Worm (Caenorhabditis elegans) whole organism, L3 larva: ENCODE measurements around the gene eef-1B.2.

ENCODE experiments used
- ZK546.5 ChIP-seq: sonication (generic microtip); optimal IDR thresholded peaks from 2 replicates; lab custom pipeline; 2017; ENCODE audit warnings: missing biosample characterization, missing genetic modification characterization
- aly-2 ChIP-seq: fragments of 150-350 bp; optimal IDR thresholded peaks from 2 replicates; lab custom pipeline; 2014; ENCODE audit warnings: missing biosample characterization, missing genetic modification characterization
- ceh-9 ChIP-seq: sonication (generic microtip); optimal IDR thresholded peaks from 2 replicates; lab custom pipeline; 2018; ENCODE audit warnings: missing biosample characterization, missing genetic modification characterization
- daf-12 ChIP-seq: fragments of 150-350 bp; optimal IDR thresholded peaks from 2 replicates; lab custom pipeline; 2014; ENCODE audit warnings: missing biosample characterization, missing genetic modification reagents, missing genetic modification characterization
- egl-27 ChIP-seq: sonication (generic microtip); optimal IDR thresholded peaks from 4 replicates; lab custom pipeline; 2017; ENCODE audit warnings: missing biosample characterization, missing genetic modification reagents, missing genetic modification characterization
- egl-5 ChIP-seq: fragments of 150-350 bp; optimal IDR thresholded peaks from 2 replicates; lab custom pipeline; 2017; ENCODE audit warnings: missing biosample characterization, missing genetic modification reagents, missing genetic modification characterization, inconsistent platforms
- elt-1 ChIP-seq: fragments of 150-350 bp; optimal IDR thresholded peaks from 2 replicates; lab custom pipeline; 2014; ENCODE audit warnings: missing biosample characterization, missing genetic modification characterization
- elt-2 ChIP-seq: sonication (generic microtip); optimal IDR thresholded peaks from 2 replicates; lab custom pipeline; 2016; ENCODE audit warnings: missing genetic modification reagents, mild to moderate bottlenecking, missing genetic modification characterization, missing compliant biosample characterization
- eor-1 ChIP-seq, 2 experiments: fragments of 150-350 bp; optimal IDR thresholded peaks; 2 replicates each; lab custom pipeline; 2014 to 2018; ENCODE audit warnings: missing biosample characterization in 2 of 2, missing genetic modification characterization in 2 of 2
- fkh-10 ChIP-seq: sonication (generic microtip); optimal IDR thresholded peaks from 2 replicates; lab custom pipeline; 2017; ENCODE audit warnings: missing biosample characterization, missing genetic modification reagents, missing genetic modification characterization
- fkh-2 ChIP-seq: fragments of 150-350 bp; optimal IDR thresholded peaks from 2 replicates; lab custom pipeline; 2014; ENCODE audit warnings: missing biosample characterization, missing genetic modification reagents, missing genetic modification characterization
- fos-1 ChIP-seq: fragments of 150-350 bp; optimal IDR thresholded peaks from 2 replicates; lab custom pipeline; 2014; ENCODE audit warnings: missing biosample characterization, missing genetic modification characterization
- hmg-11 ChIP-seq: sonication (generic microtip); optimal IDR thresholded peaks from 2 replicates; lab custom pipeline; 2016; ENCODE audit warnings: missing genetic modification characterization, missing compliant biosample characterization
- jun-1 ChIP-seq: fragments of 150-350 bp; optimal IDR thresholded peaks from 2 replicates; lab custom pipeline; 2014; ENCODE audit warnings: missing biosample characterization, missing genetic modification reagents, missing genetic modification characterization
- lin-15B ChIP-seq: fragments of 150-350 bp; optimal IDR thresholded peaks from 2 replicates; lab custom pipeline; 2014; ENCODE audit warnings: missing biosample characterization, missing genetic modification characterization
- lin-39 ChIP-seq: fragments of 150-350 bp; optimal IDR thresholded peaks from 2 replicates; lab custom pipeline; 2018; ENCODE audit warnings: missing biosample characterization, missing genetic modification reagents, missing genetic modification characterization
- lsy-12 ChIP-seq: sonication (generic microtip); optimal IDR thresholded peaks from 2 replicates; lab custom pipeline; 2016; ENCODE audit warnings: mild to moderate bottlenecking, missing genetic modification characterization, missing compliant biosample characterization
- nfya-1 ChIP-seq: sonication (generic microtip); optimal IDR thresholded peaks from 2 replicates; lab custom pipeline; 2017; ENCODE audit warnings: missing genetic modification characterization, mild to moderate bottlenecking, missing compliant biosample characterization, antibody characterized with exemption, moderate library complexity; ENCODE audit not compliant: insufficient read depth
- nhr-237 ChIP-seq: fragments of 150-350 bp; optimal IDR thresholded peaks from 2 replicates; lab custom pipeline; 2014; ENCODE audit warnings: missing biosample characterization, missing genetic modification characterization
- nhr-25 ChIP-seq: sonication (generic microtip); optimal IDR thresholded peaks from 2 replicates; lab custom pipeline; 2017; ENCODE audit warnings: missing biosample characterization, missing genetic modification characterization
- nhr-28 ChIP-seq: fragments of 150-350 bp; optimal IDR thresholded peaks from 2 replicates; lab custom pipeline; 2014; ENCODE audit warnings: missing biosample characterization, missing genetic modification characterization
- nhr-43 ChIP-seq: sonication (generic microtip); optimal IDR thresholded peaks from 2 replicates; lab custom pipeline; 2016; ENCODE audit warnings: mild to moderate bottlenecking, missing genetic modification characterization, missing compliant biosample characterization; ENCODE audit not compliant: poor library complexity, severe bottlenecking
- nhr-67 ChIP-seq: fragments of 150-350 bp; optimal IDR thresholded peaks from 2 replicates; lab custom pipeline; 2014; ENCODE audit warnings: missing biosample characterization, missing genetic modification characterization
- nhr-76 ChIP-seq: fragments of 150-350 bp; sonication (generic microtip); optimal IDR thresholded peaks from 5 replicates; lab custom pipeline; 2014; ENCODE audit warnings: missing biosample characterization, missing genetic modification characterization
- pha-4 ChIP-seq: fragments of 150-350 bp; optimal IDR thresholded peaks from 2 replicates; lab custom pipeline; 2014; ENCODE audit warnings: missing biosample characterization, missing genetic modification reagents, missing genetic modification characterization
- skn-1 ChIP-seq: fragments of 150-350 bp; optimal IDR thresholded peaks from 2 replicates; lab custom pipeline; 2014; ENCODE audit warnings: missing biosample characterization, missing genetic modification characterization
- snpc-4 ChIP-seq: fragments of 150-350 bp; optimal IDR thresholded peaks from 2 replicates; lab custom pipeline; 2014; ENCODE audit warnings: missing biosample characterization, missing genetic modification characterization
- tbx-2 ChIP-seq: sonication (generic microtip); optimal IDR thresholded peaks from 2 replicates; lab custom pipeline; 2016; ENCODE audit warnings: mild to moderate bottlenecking, missing genetic modification characterization, missing compliant biosample characterization
- unc-39 ChIP-seq: sonication (generic microtip); optimal IDR thresholded peaks from 4 replicates; lab custom pipeline; 2017; ENCODE audit warnings: missing biosample characterization, missing genetic modification characterization
- unc-62 ChIP-seq: fragments of 150-350 bp; sonication (generic microtip); optimal IDR thresholded peaks from 4 replicates; lab custom pipeline; 2014; ENCODE audit warnings: missing biosample characterization, missing genetic modification reagents, missing genetic modification characterization

eef-1B.2 gene

ce11 chrIV:15063789-15064188 lies 26.7 kb downstream of the eef-1B.2 start:
- TF ChIP-seq lin-15B (no peak), elt-1 (tag; lab: Kevin White, UChicago) (no peak), nfya-1 (no peak), nhr-25 (no peak), unc-62 (no peak), hmg-11 (tag; lab: Kevin White, UChicago) (no peak), pha-4 (no peak), tbx-2 (tag; lab: Kevin White, UChicago) (no peak), lsy-12 (tag; lab: Kevin White, UChicago) (no peak), elt-2 (no peak), skn-1 (no peak), unc-39 (tag; lab: Kevin White, UChicago) (no peak), nhr-76 (tag; lab: Kevin White, UChicago) (no peak), fkh-2 (tag; lab: Kevin White, UChicago) (no peak), jun-1 (tag; lab: Kevin White, UChicago) (no peak), nhr-43 (tag; lab: Kevin White, UChicago) (no peak), ceh-9 (tag; lab: Kevin White, UChicago) (no peak)

ce11 chrIV:15065653-15066052 lies 28.5 kb downstream of the eef-1B.2 start, which contains the start of gene Y41E3.18:
Y41E3.18 (minus strand) TSS chrIV:15065753.
- TF ChIP-seq fos-1 (tag; lab: Kevin White, UChicago): no peak
- no peak for TF ChIP-seq tbx-2 (tag; lab: Kevin White, UChicago)
- TF ChIP-seq nhr-67: no peak
- TF ChIP-seq snpc-4 (tag; lab: Kevin White, UChicago): no peak
- TF ChIP-seq ceh-9 (tag; lab: Kevin White, UChicago): no peak
- TF ChIP-seq pha-4: no peak
- no peak for TF ChIP-seq lin-39 (tag; lab: Kevin White, UChicago)
- no peak for TF ChIP-seq daf-12 (tag; lab: Kevin White, UChicago)
- no peak for TF ChIP-seq nhr-28 (tag; lab: Kevin White, UChicago)
- TF ChIP-seq unc-62: no peak

DNA sequence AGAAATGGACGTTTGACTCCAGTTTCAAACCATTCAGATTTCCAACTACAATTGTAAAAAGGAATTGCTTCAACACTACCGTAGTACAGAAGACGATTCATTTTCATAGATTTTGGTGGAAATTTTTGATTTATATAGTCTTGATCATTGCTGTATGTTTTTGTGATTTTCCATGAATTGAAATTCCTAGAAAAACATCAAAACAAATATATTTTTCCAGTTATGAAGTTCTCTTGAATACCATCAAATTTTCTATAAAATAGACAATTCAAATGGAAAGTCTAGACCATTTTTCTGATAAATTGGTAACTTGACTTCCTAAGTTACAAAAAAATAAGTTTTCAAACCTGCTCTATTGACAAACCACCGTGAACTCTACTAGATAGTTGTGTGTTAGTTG lies 31.7 kb downstream of the eef-1B.2 start, which contains the start of gene srt-48:
srt-48 (minus strand) TSS at position 101 of the 400 bp plus-strand sequence.
- TF ChIP-seq skn-1: no peak
- no peak for TF ChIP-seq egl-27 (tag; lab: Kevin White, UChicago)
- no peak for TF ChIP-seq fos-1 (tag; lab: Kevin White, UChicago)
- no peak for TF ChIP-seq aly-2 (tag; lab: Kevin White, UChicago)
- no peak for TF ChIP-seq nhr-76 (tag; lab: Kevin White, UChicago)
- no peak for TF ChIP-seq nhr-28 (tag; lab: Kevin White, UChicago)
- TF ChIP-seq ZK546.5 (tag; lab: Kevin White, UChicago): no peak
- TF ChIP-seq fkh-10 (GFP tag; lab: Kevin White, UChicago): no peak
- no peak for TF ChIP-seq eor-1 (tag; optimal IDR thresholded peaks at IDR 0.05; lab: Kevin White, UChicago)
- no peak for TF ChIP-seq tbx-2 (tag; lab: Kevin White, UChicago)

DNA sequence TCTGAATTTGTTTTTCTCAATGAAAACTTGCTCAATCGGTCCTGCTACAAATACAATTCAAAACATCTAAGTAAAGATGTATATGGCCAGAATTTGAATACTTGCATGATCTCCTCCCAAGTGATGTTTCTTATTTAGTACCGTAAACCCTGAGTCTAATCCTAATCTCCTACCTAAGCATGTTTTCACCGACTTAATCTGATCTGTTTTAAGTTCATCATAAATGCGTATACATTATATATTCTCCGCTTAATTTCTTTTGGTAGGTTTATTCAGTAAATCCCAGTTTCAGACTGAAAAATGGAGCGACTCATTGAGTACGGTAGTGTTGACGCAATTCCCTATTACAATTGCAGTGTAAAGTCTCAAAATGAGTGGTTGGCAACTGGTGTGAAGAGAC lies 37.3 kb downstream of the eef-1B.2 start, which contains the start of gene srt-50:
srt-50 (plus strand) TSS at position 301 of the 400 bp plus-strand sequence.
- TF ChIP-seq ZK546.5 (tag; lab: Kevin White, UChicago) (no peak), daf-12 (tag; lab: Kevin White, UChicago) (no peak), egl-5 (no peak), fos-1 (tag; lab: Kevin White, UChicago) (no peak), lin-15B (no peak), nhr-237 (tag; lab: Kevin White, UChicago) (no peak), lin-39 (tag; lab: Kevin White, UChicago) (no peak), unc-62 (no peak), unc-39 (tag; lab: Kevin White, UChicago) (no peak)
